Fruit fly (Drosophila melanogaster): Measurements from ENCODE around the gene CG31869.

DNA sequence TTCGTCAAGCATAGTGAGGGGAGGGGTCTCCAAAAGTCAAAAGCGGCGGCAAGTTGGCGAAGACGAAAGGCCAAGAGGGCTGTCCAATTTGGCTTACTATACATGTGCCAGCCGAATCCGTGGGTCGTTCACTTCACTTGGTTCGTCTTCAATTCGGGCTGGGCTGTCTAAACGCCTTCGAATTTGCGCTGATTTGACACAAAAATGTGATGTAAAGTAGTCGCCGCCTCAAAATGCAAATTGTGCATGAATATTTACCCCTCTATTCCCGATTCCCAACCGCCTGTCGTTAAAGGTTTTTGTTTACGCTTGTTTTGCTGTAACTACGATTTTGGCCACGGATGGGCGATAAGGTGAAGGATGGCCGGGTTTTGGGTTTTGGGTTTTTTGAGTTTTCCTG is 5.2 kb downstream of the CG31869 start:
- TF ChIP-seq CTCF (optimal IDR thresholded peaks at IDR 0.05) (no peak), CG8478 (optimal IDR thresholded peaks at IDR 0.05) (no peak)

Measured in S2 (cell line).